Fruit fly (Drosophila melanogaster): ENCODE measurements around the gene PDZ-GEF.

dm6 chr2L:6291605-6292004 is 32.0 kb upstream of the PDZ-GEF start:
- TF ChIP-seq foxo (GFP tag; optimal IDR thresholded peaks at IDR 0.05) (no peak), fru (GFP tag; optimal IDR thresholded peaks at IDR 0.05) (no peak), rgr (GFP tag; optimal IDR thresholded peaks at IDR 0.05) (peak; percentile 4), usp (GFP tag; optimal IDR thresholded peaks at IDR 0.05) (no peak), lola (GFP tag; optimal IDR thresholded peaks at IDR 0.05) (no peak), CG32264 (GFP tag; optimal IDR thresholded peaks at IDR 0.05) (no peak), OdsH (GFP tag; optimal IDR thresholded peaks at IDR 0.05) (no peak), sage (GFP tag; optimal IDR thresholded peaks at IDR 0.05) (no peak), pan (optimal IDR thresholded peaks at IDR 0.05) (no peak), psq (GFP tag; optimal IDR thresholded peaks at IDR 0.05) (no peak), ey (GFP tag; optimal IDR thresholded peaks at IDR 0.05) (no peak), Dfd (GFP tag; optimal IDR thresholded peaks at IDR 0.05) (no peak), Abd-B (GFP tag; optimal IDR thresholded peaks at IDR 0.05) (no peak)
